Fruit fly (Drosophila melanogaster): ENCODE results near the gene CG32563.

CG32563 gene

dm6 chrX:17207865-17208486 lies at the start of gene CG32563:
Gene CG32563, plus strand, starts transcription at chrX:17208436.
- TF ChIP-seq Hsf (GFP tag; optimal IDR thresholded peaks at IDR 0.05) (no peak), CG10959 (GFP tag; IDR thresholded peaks at IDR 0.05) (no peak), bsh (GFP tag; optimal IDR thresholded peaks at IDR 0.05) (no peak), abd-A (tag; optimal IDR thresholded peaks at IDR 0.05) (no peak), Ets65A (GFP tag) (peak; percentile 2), Pdp1 (GFP tag; optimal IDR thresholded peaks at IDR 0.05) (peak in 1 of 2 experiments; percentile 64), CG13894 (tag; optimal IDR thresholded peaks at IDR 0.05) (peak; percentile 99), tgo (GFP tag; IDR thresholded peaks at IDR 0.05) (no peak)

- TF ChIP-seq phol (tag; optimal IDR thresholded peaks at IDR 0.05) = peak; percentile 63
- no peak for TF ChIP-seq Optix (GFP tag; IDR thresholded peaks at IDR 0.05)
- no peak for TF ChIP-seq ind (GFP tag; optimal IDR thresholded peaks at IDR 0.05)
- no peak for TF ChIP-seq CG30431 (GFP tag; optimal IDR thresholded peaks at IDR 0.05)
- TF ChIP-seq CG1603 (tag; optimal IDR thresholded peaks at IDR 0.05) = no peak
- no peak for TF ChIP-seq ERR (GFP tag; optimal IDR thresholded peaks at IDR 0.05)
- TF ChIP-seq BEAF-32 (GFP tag; optimal IDR thresholded peaks at IDR 0.05) = peak; percentile 36
- peak; percentile 46; the same call in 1 of the 2 replicates for TF ChIP-seq bbx (GFP tag; IDR thresholded peaks at IDR 0.05; ENCODE audit: partially characterized antibody)
- no peak for TF ChIP-seq cad (GFP tag; optimal IDR thresholded peaks at IDR 0.05)
- TF ChIP-seq fru (optimal IDR thresholded peaks at IDR 0.05) = no peak
- TF ChIP-seq CG3726 (GFP tag; IDR thresholded peaks at IDR 0.05) = no peak
- no peak for TF ChIP-seq sna (GFP tag; IDR thresholded peaks at IDR 0.05; ENCODE audit: partially characterized antibody)
- TF ChIP-seq hbn (GFP tag; IDR thresholded peaks at IDR 0.05; ENCODE audit: partially characterized antibody) = peak; percentile 25
- TF ChIP-seq CG12744 (GFP tag; optimal IDR thresholded peaks at IDR 0.05) = no peak
- TF ChIP-seq zf30C (GFP tag; optimal IDR thresholded peaks at IDR 0.05) = no peak
- no peak for TF ChIP-seq Xrp1 (GFP tag; IDR thresholded peaks at IDR 0.05)
- TF ChIP-seq Dfd (GFP tag; optimal IDR thresholded peaks at IDR 0.05) = no peak
- TF ChIP-seq CG15479 (GFP tag; optimal IDR thresholded peaks at IDR 0.05) = no peak
- 0 out of 3 replicates have a peak, but pooled peaks have one; percentile 15 for TF ChIP-seq Doc3 (GFP tag; IDR thresholded peaks at IDR 0.05; ENCODE audit: partially characterized antibody)
- no peak for TF ChIP-seq Hmr (GFP tag; optimal IDR thresholded peaks at IDR 0.05)
- no peak for TF ChIP-seq CG2199 (GFP tag; IDR thresholded peaks at IDR 0.05)
- no peak for TF ChIP-seq trh (GFP tag; optimal IDR thresholded peaks at IDR 0.05)
- TF ChIP-seq schlank (tag; optimal IDR thresholded peaks at IDR 0.05) = no peak
- no peak for TF ChIP-seq hth (optimal IDR thresholded peaks at IDR 0.05)
- TF ChIP-seq Hand (GFP tag; optimal IDR thresholded peaks at IDR 0.05) = no peak
- TF ChIP-seq sd (tag; optimal IDR thresholded peaks at IDR 0.05) = no peak
- TF ChIP-seq Fer1 (GFP tag; optimal IDR thresholded peaks at IDR 0.05) = no peak
- no peak for TF ChIP-seq CG10366 (GFP tag; IDR thresholded peaks at IDR 0.05)
- TF ChIP-seq amos (GFP tag; IDR thresholded peaks at IDR 0.05; ENCODE audit: partially characterized antibody) = peak; percentile 23; the same call in 1 of the 2 replicates
- TF ChIP-seq MBD-R2 (GFP tag; IDR thresholded peaks at IDR 0.05) = peak; percentile 49; the same call in 1 of the 2 replicates
- no peak for TF ChIP-seq CG31224 (GFP tag; IDR thresholded peaks at IDR 0.05)
- no peak for TF ChIP-seq ems (GFP tag; optimal IDR thresholded peaks at IDR 0.05)
- TF ChIP-seq CG15601 (tag; optimal IDR thresholded peaks at IDR 0.05) = no peak
- no peak for TF ChIP-seq ci (GFP tag; IDR thresholded peaks at IDR 0.05)
- no peak for TF ChIP-seq run (tag; optimal IDR thresholded peaks at IDR 0.05)
- TF ChIP-seq HHEX (GFP tag; optimal IDR thresholded peaks at IDR 0.05) = no peak
- TF ChIP-seq tup (GFP tag; optimal IDR thresholded peaks at IDR 0.05) = no peak
- TF ChIP-seq Elba2 (GFP tag; optimal IDR thresholded peaks at IDR 0.05) = no peak
- no peak for TF ChIP-seq HLH54F (GFP tag; optimal IDR thresholded peaks at IDR 0.05)
- TF ChIP-seq CG6175 (GFP tag; IDR thresholded peaks at IDR 0.05) = no peak
- no peak for TF ChIP-seq NC2β (GFP tag; optimal IDR thresholded peaks at IDR 0.05)
- TF ChIP-seq CG13296 (GFP tag; optimal IDR thresholded peaks at IDR 0.05) = no peak
Observed at dm6 chrX:17159116-17159515, 49.1 kb upstream of the CG32563 start, which contains the start of gene xmas. Gene xmas, minus strand, starts transcription at chrX:17159306.
